Worm (Caenorhabditis elegans) whole organism, young adult: ENCODE data around the gene F54F7.8.

Experiments
- B0261.1 ChIP-seq: sonication (generic microtip); optimal IDR thresholded peaks from 2 replicates; lab custom pipeline; 2016; ENCODE audit warnings: mild to moderate bottlenecking, missing genetic modification characterization, moderate library complexity, missing compliant biosample characterization
- D2030.7 ChIP-seq: fragments of 200-800 bp; sonication (Bioruptor generic); IDR thresholded peaks from 2 replicates; pipeline ENCODE4 v1.3.6; 2022; ENCODE audit warnings: missing genetic modification reagents, missing genetic modification characterization, missing compliant biosample characterization
- F22D6.2 ChIP-seq: sonication (generic microtip); optimal IDR thresholded peaks from 2 replicates; lab custom pipeline; 2016; ENCODE audit warnings: mild to moderate bottlenecking, missing genetic modification characterization, missing compliant biosample characterization
- F33H1.4 ChIP-seq: fragments of 200-800 bp; sonication (Bioruptor generic); IDR thresholded peaks from 2 replicates; pipeline ENCODE4 v1.3.6; 2022; ENCODE audit warnings: missing genetic modification reagents, missing genetic modification characterization, missing compliant biosample characterization
- F39B2.1 ChIP-seq: fragments of 200-800 bp; sonication (Bioruptor generic); IDR thresholded peaks from 2 replicates; pipeline ENCODE4 v1.3.6; 2022; ENCODE audit warnings: missing genetic modification reagents, missing genetic modification characterization, missing compliant biosample characterization
- F57A8.1 ChIP-seq: fragments of 200-800 bp; sonication (Bioruptor generic); optimal IDR thresholded peaks from 2 replicates; lab custom pipeline; 2018; ENCODE audit warnings: mild to moderate bottlenecking, missing genetic modification characterization, moderate library complexity, missing compliant biosample characterization
- T26A5.8 ChIP-seq: sonication (generic microtip); optimal IDR thresholded peaks from 2 replicates; lab custom pipeline; 2016; ENCODE audit warnings: missing genetic modification characterization, missing compliant biosample characterization
- Y53F4B.3 ChIP-seq: fragments of 200-800 bp; sonication (Bioruptor generic); IDR thresholded peaks from 2 replicates; pipeline ENCODE4 v1.3.6; 2022; ENCODE audit warnings: missing genetic modification reagents, missing genetic modification characterization, missing compliant biosample characterization
- Y53G8AR.9 ChIP-seq: fragments of 200-800 bp; sonication (Bioruptor generic); conservative IDR thresholded peaks from 2 replicates; pipeline ENCODE4 v1.3.6; 2022; ENCODE audit warnings: missing genetic modification reagents, missing genetic modification characterization, missing compliant biosample characterization
- Y56A3A.18 ChIP-seq: fragments of 200-800 bp; sonication (Bioruptor generic); IDR thresholded peaks from 2 replicates; pipeline ENCODE4 v1.3.6; 2022; ENCODE audit warnings: missing genetic modification reagents, missing genetic modification characterization, missing compliant biosample characterization
- Y79H2A.3 ChIP-seq: fragments of 200-800 bp; sonication (Bioruptor generic); conservative IDR thresholded peaks from 2 replicates; pipeline ENCODE4 v1.3.6; 2022; ENCODE audit warnings: missing genetic modification reagents, missing genetic modification characterization, missing compliant biosample characterization
- ZK185.1 ChIP-seq: sonication (generic microtip); optimal IDR thresholded peaks from 2 replicates; lab custom pipeline; 2016; ENCODE audit warnings: mild to moderate bottlenecking, missing genetic modification characterization, missing compliant biosample characterization; ENCODE audit not compliant: poor library complexity, severe bottlenecking
- ama-1 ChIP-seq, 3 experiments: fragments of 150-350 bp in 1 of 3; sonication (generic microtip) in 2 of 3; optimal IDR thresholded peaks; 2 replicates each; lab custom pipeline; 2014 to 2018; ENCODE audit warnings: missing biosample characterization in 2 of 3, missing genetic modification characterization in 2 of 3, missing genetic modification reagents in 2 of 3
- attf-5 ChIP-seq: fragments of 200-800 bp; sonication (Bioruptor generic); optimal IDR thresholded peaks from 2 replicates; lab custom pipeline; 2018; ENCODE audit warnings: mild to moderate bottlenecking, missing genetic modification characterization, missing compliant biosample characterization
- ceh-100 ChIP-seq: fragments of 200-800 bp; sonication (Bioruptor generic); IDR thresholded peaks from 2 replicates; pipeline ENCODE4 v1.3.6; 2022; ENCODE audit warnings: missing genetic modification reagents, missing genetic modification characterization, missing compliant biosample characterization
- ceh-27 ChIP-seq: fragments of 200-800 bp; sonication (Bioruptor generic); optimal IDR thresholded peaks from 2 replicates; lab custom pipeline; 2018; ENCODE audit warnings: mild to moderate bottlenecking, missing genetic modification characterization, moderate library complexity, missing compliant biosample characterization
- ceh-40 ChIP-seq: fragments of 200-800 bp; sonication (Bioruptor generic); IDR thresholded peaks from 2 replicates; pipeline ENCODE4 v1.3.6; 2022; ENCODE audit warnings: missing genetic modification characterization, missing compliant biosample characterization
- dox-1 ChIP-seq: fragments of 200-800 bp; sonication (Bioruptor generic); IDR thresholded peaks from 2 replicates; pipeline ENCODE4 v1.3.6; 2022; ENCODE audit warnings: missing genetic modification reagents, missing genetic modification characterization, missing compliant biosample characterization
- dpff-1 ChIP-seq: sonication (generic microtip); optimal IDR thresholded peaks from 2 replicates; lab custom pipeline; 2017; ENCODE audit warnings: mild to moderate bottlenecking, missing genetic modification characterization, missing compliant biosample characterization
- dpl-1 ChIP-seq: fragments of 150-350 bp; optimal IDR thresholded peaks from 2 replicates; lab custom pipeline; 2014; ENCODE audit warnings: missing biosample characterization, missing genetic modification reagents, missing genetic modification characterization
- egl-44 ChIP-seq: fragments of 200-800 bp; sonication (Bioruptor generic); IDR thresholded peaks from 2 replicates; pipeline ENCODE4 v1.3.6; 2022; ENCODE audit warnings: missing genetic modification reagents, missing genetic modification characterization, missing compliant biosample characterization
- egrh-3 ChIP-seq: fragments of 200-800 bp; sonication (Bioruptor generic); IDR thresholded peaks from 2 replicates; pipeline ENCODE4 v1.3.6; 2022; ENCODE audit warnings: missing genetic modification reagents, missing genetic modification characterization, missing compliant biosample characterization
- him-1 ChIP-seq: sonication (generic microtip); optimal IDR thresholded peaks from 2 replicates; lab custom pipeline; 2016; ENCODE audit warnings: missing genotype, missing genetic modification reagents, missing genetic modification characterization, missing compliant biosample characterization
- hlh-12 ChIP-seq: sonication (generic microtip); optimal IDR thresholded peaks from 2 replicates; lab custom pipeline; 2016; ENCODE audit warnings: missing genetic modification characterization, missing compliant biosample characterization
- hmg-1.2 ChIP-seq: fragments of 200-800 bp; sonication (Bioruptor generic); IDR thresholded peaks from 2 replicates; pipeline ENCODE4 v1.3.6; 2022; ENCODE audit warnings: missing genetic modification reagents, missing genetic modification characterization, missing compliant biosample characterization
- lag-1 ChIP-seq: fragments of 200-800 bp; sonication (Bioruptor generic); IDR thresholded peaks from 2 replicates; pipeline ENCODE4 v1.3.6; 2022; ENCODE audit warnings: missing genetic modification reagents, missing genetic modification characterization, missing compliant biosample characterization
- lin-26 ChIP-seq: fragments of 200-800 bp; sonication (Bioruptor generic); IDR thresholded peaks from 2 replicates; pipeline ENCODE4 v1.3.6; 2022; ENCODE audit warnings: missing genetic modification reagents, missing genetic modification characterization, missing compliant biosample characterization
- madf-3 ChIP-seq: fragments of 200-800 bp; sonication (Bioruptor generic); IDR thresholded peaks from 2 replicates; pipeline ENCODE4 v1.3.6; 2022; ENCODE audit warnings: missing genetic modification reagents, missing genetic modification characterization, missing compliant biosample characterization
- madf-6 ChIP-seq: fragments of 200-800 bp; sonication (Bioruptor generic); IDR thresholded peaks from 2 replicates; pipeline ENCODE4 v1.3.6; 2022; ENCODE audit warnings: missing genetic modification reagents, missing genetic modification characterization, missing compliant biosample characterization
- nhr-179 ChIP-seq: sonication (generic microtip); optimal IDR thresholded peaks from 2 replicates; lab custom pipeline; 2016; ENCODE audit warnings: mild to moderate bottlenecking, missing genetic modification characterization, missing compliant biosample characterization
- repo-1 ChIP-seq: sonication (generic microtip); optimal IDR thresholded peaks from 2 replicates; lab custom pipeline; 2017; ENCODE audit warnings: mild to moderate bottlenecking, missing genetic modification characterization, missing compliant biosample characterization
- rpc-1 ChIP-seq, 2 experiments: fragments of 150-350 bp in 1 of 2; sonication (generic microtip) in 1 of 2; optimal IDR thresholded peaks; 2 replicates each; lab custom pipeline; 2014 to 2018; ENCODE audit warnings: missing biosample characterization in 1 of 2, missing genetic modification characterization in 1 of 2, missing genetic modification reagents in 1 of 2, missing genotype in 1 of 2
- snpc-1.1 ChIP-seq: sonication (generic microtip); optimal IDR thresholded peaks from 2 replicates; lab custom pipeline; 2017; ENCODE audit warnings: missing genetic modification characterization, mild to moderate bottlenecking, missing compliant biosample characterization, antibody characterized with exemption, moderate library complexity, missing genotype, missing genetic modification reagents; ENCODE audit not compliant: insufficient read depth
- snpc-3.4 ChIP-seq: sonication (generic microtip); optimal IDR thresholded peaks from 2 replicates; lab custom pipeline; 2017; ENCODE audit warnings: missing genetic modification characterization, mild to moderate bottlenecking, missing compliant biosample characterization, antibody characterized with exemption, moderate library complexity, missing genotype, missing genetic modification reagents
- tbp1 ChIP-seq: fragments of 200-800 bp; sonication (Bioruptor generic); optimal IDR thresholded peaks from 2 replicates; lab custom pipeline; 2018; ENCODE audit warnings: mild to moderate bottlenecking, missing genetic modification characterization, missing compliant biosample characterization
- unc-130 ChIP-seq: sonication (generic microtip); optimal IDR thresholded peaks from 2 replicates; lab custom pipeline; 2016; ENCODE audit warnings: missing genetic modification reagents, missing genetic modification characterization, missing compliant biosample characterization
- ztf-18 ChIP-seq: sonication (generic microtip); optimal IDR thresholded peaks from 2 replicates; lab custom pipeline; 2016; ENCODE audit warnings: missing genotype, mild to moderate bottlenecking, missing genetic modification characterization, missing compliant biosample characterization
- ztf-25 ChIP-seq: fragments of 200-800 bp; sonication (Bioruptor generic); IDR thresholded peaks from 2 replicates; pipeline ENCODE4 v1.3.6; 2022; ENCODE audit warnings: missing genetic modification reagents, missing genetic modification characterization, missing compliant biosample characterization
- ztf-28 ChIP-seq: fragments of 200-800 bp; sonication (Bioruptor generic); IDR thresholded peaks from 2 replicates; pipeline ENCODE4 v1.3.6; 2022; ENCODE audit warnings: missing genetic modification reagents, missing genetic modification characterization, missing compliant biosample characterization

The F54F7.8 gene

ce11 chrX:11872210-11872609 is 17.4 kb upstream of the F54F7.8 start (continued):
- TF ChIP-seq lin-26 (GFP tag; lab: Robert Waterston, UW) (peak; percentile 93), D2030.7 (GFP tag; lab: Robert Waterston, UW) (peak; percentile 57), ZK185.1 (tag; lab: Kevin White, UChicago) (peak; percentile 55), rpc-1 (optimal IDR thresholded peaks at IDR 0.05; lab: Kevin White, UChicago) (peak; percentile 88), rpc-1 (tag; optimal IDR thresholded peaks at IDR 0.05; lab: Kevin White, UChicago) (peak; percentile 92), ceh-27 (GFP tag; lab: Kevin White, UChicago) (no peak), F57A8.1 (GFP tag; lab: Kevin White, UChicago) (no peak), Y79H2A.3 (GFP tag; lab: Robert Waterston, UW) (0 out of 2 replicates have a peak, but pooled peaks have one; percentile 21), F39B2.1 (GFP tag; lab: Robert Waterston, UW) (no peak), Y56A3A.18 (GFP tag; lab: Robert Waterston, UW) (peak; percentile 68; the same call in 1 of the 2 replicates), madf-6 (GFP tag; lab: Robert Waterston, UW) (peak; percentile 19; the same call in 1 of the 2 replicates), Y53G8AR.9 (peak; percentile 71; the same call in 1 of the 2 replicates), dpff-1 (tag; lab: Kevin White, UChicago) (no peak), snpc-1.1 (tag; lab: Kevin White, UChicago) (no peak), F22D6.2 (no peak), repo-1 (tag; lab: Kevin White, UChicago) (peak; percentile 40), him-1 (tag; lab: Kevin White, UChicago) (peak; percentile 28), dox-1 (GFP tag; lab: Robert Waterston, UW) (peak; percentile 68), ztf-18 (peak; percentile 64), nhr-179 (tag; lab: Kevin White, UChicago) (peak; percentile 10)

- TF ChIP-seq dpl-1 (GFP tag; lab: Kevin White, UChicago) (no peak), rpc-1 (optimal IDR thresholded peaks at IDR 0.05; lab: Kevin White, UChicago) (peak; percentile 2), rpc-1 (tag; optimal IDR thresholded peaks at IDR 0.05; lab: Kevin White, UChicago) (peak; percentile 69), F33H1.4 (GFP tag; lab: Robert Waterston, UW) (no peak), attf-5 (no peak), Y53F4B.3 (GFP tag; lab: Robert Waterston, UW) (no peak), hlh-12 (tag; lab: Kevin White, UChicago) (no peak), hmg-1.2 (GFP tag; lab: Robert Waterston, UW) (no peak), nhr-179 (tag; lab: Kevin White, UChicago) (no peak), madf-3 (no peak), B0261.1 (tag; lab: Kevin White, UChicago) (peak; percentile 50), ztf-25 (GFP tag; lab: Robert Waterston, UW) (no peak), snpc-3.4 (tag; lab: Kevin White, UChicago) (no peak), ztf-28 (GFP tag; lab: Robert Waterston, UW) (no peak), T26A5.8 (tag; lab: Kevin White, UChicago) (no peak), egrh-3 (GFP tag; lab: Robert Waterston, UW) (no peak), ceh-100 (GFP tag; lab: Robert Waterston, UW) (no peak), repo-1 (tag; lab: Kevin White, UChicago) (no peak), unc-130 (GFP tag; lab: Kevin White, UChicago) (no peak), ama-1 (optimal IDR thresholded peaks at IDR 0.05; lab: Kevin White, UChicago) (no peak), ama-1 (GFP tag; optimal IDR thresholded peaks at IDR 0.05; lab: Kevin White, UChicago) (no peak), lin-26 (GFP tag; lab: Robert Waterston, UW) (no peak), tbp1 (GFP tag; lab: Kevin White, UChicago) (peak; percentile 82), lag-1 (GFP tag; lab: Robert Waterston, UW) (no peak), egl-44 (GFP tag; lab: Robert Waterston, UW) (no peak), ceh-40 (GFP tag; lab: Robert Waterston, UW) (no peak)
Measured at ce11 chrX:11870393-11870792, 15.6 kb upstream of the F54F7.8 start.
